Worm (Caenorhabditis elegans): ENCODE data around the gene tag-343.

ce11 chrX:16648773-16649172 lies 25.8 kb downstream of the tag-343 start:
- no peak for TF ChIP-seq ama-1 (optimal IDR thresholded peaks at IDR 0.05)
- no peak for TF ChIP-seq B0310.2 (tag; optimal IDR thresholded peaks at IDR 0.05)
- TF ChIP-seq hmbx-1 (tag; optimal IDR thresholded peaks at IDR 0.05) = no peak
- no peak for TF ChIP-seq hnd-1 (tag; optimal IDR thresholded peaks at IDR 0.05)
- TF ChIP-seq ets-7 (tag; optimal IDR thresholded peaks at IDR 0.05) = no peak
- TF ChIP-seq tbx-11 (GFP tag; IDR thresholded peaks at IDR 0.05) = no peak
- TF ChIP-seq flt-1 (GFP tag; IDR thresholded peaks at IDR 0.05) = no peak
- no peak for TF ChIP-seq sea-1 (GFP tag; conservative IDR thresholded peaks at IDR 0.05)
- no peak for TF ChIP-seq aly-1 (tag; optimal IDR thresholded peaks at IDR 0.05)
- no peak for TF ChIP-seq ceh-13 (GFP tag; optimal IDR thresholded peaks at IDR 0.05)
- no peak for TF ChIP-seq hmg-4 (GFP tag; optimal IDR thresholded peaks at IDR 0.05)
- TF ChIP-seq F13C5.2 (tag; optimal IDR thresholded peaks at IDR 0.05) = no peak
- TF ChIP-seq pes-1 (GFP tag; IDR thresholded peaks at IDR 0.05) = no peak
- no peak for TF ChIP-seq tra-4 (tag; optimal IDR thresholded peaks at IDR 0.05)
